Fruit fly (Drosophila melanogaster) whole organism, embryonic: ENCODE data around the gene chb.

Experiments
- ATbp ChIP-seq: fragments of 200-800 bp; sonication (Bioruptor generic); optimal IDR thresholded peaks from 2 replicates; lab custom pipeline; 2017; ENCODE audit warnings: missing biosample characterization, mild to moderate bottlenecking, missing genetic modification characterization, missing genetic modification reagents
- Abd-B ChIP-seq: fragments of 200-800 bp; sonication (Bioruptor generic); optimal IDR thresholded peaks from 2 replicates; lab custom pipeline; 2018; ENCODE audit warnings: missing biosample characterization, mild to moderate bottlenecking, missing genetic modification characterization, moderate library complexity
- Adf1 ChIP-seq: fragments of 200-800 bp; sonication (Bioruptor generic); IDR thresholded peaks from 2 replicates; pipeline ENCODE4 v1.3.6; 2022; ENCODE audit warnings: missing biosample characterization, missing genetic modification characterization
- Antp ChIP-seq: fragments of 200-800 bp; sonication (Bioruptor generic); optimal IDR thresholded peaks from 3 replicates; lab custom pipeline; 2016; ENCODE audit warnings: missing biosample characterization, missing genetic modification characterization
- Atf-2 ChIP-seq: fragments of 200-800 bp; sonication (Bioruptor generic); optimal IDR thresholded peaks from 2 replicates; lab custom pipeline; 2016; ENCODE audit warnings: missing biosample characterization, missing genetic modification characterization
- C15 ChIP-seq: fragments of 200-800 bp; sonication (Bioruptor generic); IDR thresholded peaks from 3 replicates; pipeline ENCODE4 v1.3.6; 2022; ENCODE audit warnings: missing biosample characterization, missing genetic modification characterization
- CG11456 ChIP-seq: fragments of 200-800 bp; sonication (Bioruptor generic); IDR thresholded peaks from 3 replicates; pipeline ENCODE4 v1.3.6; 2022; ENCODE audit warnings: missing biosample characterization, missing genetic modification characterization
- CG11560 ChIP-seq: fragments of 200-800 bp; sonication (Bioruptor generic); IDR thresholded peaks from 3 replicates; pipeline ENCODE4 v1.3.6; 2022; ENCODE audit warnings: missing biosample characterization, missing genetic modification characterization
- CG13287 ChIP-seq: fragments of 200-800 bp; sonication (Bioruptor generic); IDR thresholded peaks from 2 replicates; pipeline ENCODE4 v1.3.6; 2022; ENCODE audit warnings: missing biosample characterization, missing genetic modification characterization; ENCODE audit not compliant: partially characterized antibody
- CG18476 ChIP-seq: fragments of 200-800 bp; sonication (Bioruptor generic); optimal IDR thresholded peaks from 2 replicates; lab custom pipeline; 2016; ENCODE audit warnings: missing biosample characterization, mild to moderate bottlenecking, missing genetic modification characterization
- CG42726 ChIP-seq: fragments of 200-800 bp; sonication (Bioruptor generic); IDR thresholded peaks from 2 replicates; pipeline ENCODE4 v1.3.6; 2022; ENCODE audit warnings: missing biosample characterization, missing genetic modification characterization; ENCODE audit not compliant: partially characterized antibody
- CG4404 ChIP-seq: fragments of 200-800 bp; sonication (Bioruptor generic); IDR thresholded peaks from 2 replicates; pipeline ENCODE4 v1.3.6; 2022; ENCODE audit warnings: missing biosample characterization, missing genetic modification characterization
- CG5953 ChIP-seq: fragments of 200-800 bp; sonication (Bioruptor generic); IDR thresholded peaks from 2 replicates; pipeline ENCODE4 v1.3.6; 2022; ENCODE audit warnings: missing biosample characterization, missing genetic modification characterization
- CG9609 ChIP-seq: fragments of 200-800 bp; sonication (Bioruptor generic); optimal IDR thresholded peaks from 3 replicates; lab custom pipeline; 2016; ENCODE audit warnings: missing biosample characterization, missing genetic modification characterization
- CG9932 ChIP-seq: fragments of 200-800 bp; sonication (Bioruptor generic); IDR thresholded peaks from 2 replicates; pipeline ENCODE4 v1.3.6; 2022; ENCODE audit warnings: missing biosample characterization, missing genetic modification characterization
- CTCF ChIP-seq: fragments of 200-800 bp; sonication (Bioruptor generic); optimal IDR thresholded peaks from 2 replicates; lab custom pipeline; 2017; ENCODE audit warnings: missing biosample characterization, mild to moderate bottlenecking, missing genetic modification characterization, moderate library complexity
- Camta ChIP-seq: fragments of 200-800 bp; sonication (Bioruptor generic); optimal IDR thresholded peaks from 2 replicates; lab custom pipeline; 2016; ENCODE audit warnings: missing biosample characterization, missing genetic modification characterization
- CrebB ChIP-seq: fragments of 200-800 bp; sonication (Bioruptor generic); optimal IDR thresholded peaks from 3 replicates; lab custom pipeline; 2018; ENCODE audit warnings: missing biosample characterization, mild to moderate bottlenecking, missing genetic modification characterization
- Dp ChIP-seq: fragments of 200-800 bp; sonication (Bioruptor generic); optimal IDR thresholded peaks from 2 replicates; lab custom pipeline; 2018; ENCODE audit warnings: missing biosample characterization, mild to moderate bottlenecking, missing genetic modification characterization, moderate library complexity
- Dref ChIP-seq: fragments of 200-800 bp; sonication (Bioruptor generic); IDR thresholded peaks from 2 replicates; pipeline ENCODE4 v1.3.6; 2022; ENCODE audit warnings: missing biosample characterization, missing genetic modification characterization
- Eip74EF ChIP-seq, 2 experiments: fragments of 200-800 bp in 1 of 2; fragments of >200 bp in 1 of 2; sonication (Bioruptor generic) in 1 of 2; optimal IDR thresholded peaks; 2 replicates each; lab custom pipeline; 2017 to 2019; ENCODE audit warnings: missing biosample characterization in 2 of 2, missing genetic modification characterization in 2 of 2, mild to moderate bottlenecking in 1 of 2, moderate library complexity in 1 of 2
- H2.0 ChIP-seq: fragments of 200-800 bp; sonication (Bioruptor generic); IDR thresholded peaks from 2 replicates; pipeline ENCODE4 v1.3.6; 2022; ENCODE audit warnings: missing biosample characterization, missing genetic modification characterization
- HLH3B ChIP-seq: fragments of 200-800 bp; sonication (Bioruptor generic); IDR thresholded peaks from 2 replicates; pipeline ENCODE4 v1.3.6; 2022; ENCODE audit warnings: missing biosample characterization, missing genetic modification characterization
- HmgD ChIP-seq: fragments of 200-800 bp; sonication (Bioruptor generic); optimal IDR thresholded peaks from 3 replicates; lab custom pipeline; 2016; ENCODE audit warnings: missing biosample characterization, missing genetic modification characterization
- HmgZ ChIP-seq: fragments of 200-800 bp; sonication (Bioruptor generic); optimal IDR thresholded peaks from 2 replicates; lab custom pipeline; 2018; ENCODE audit warnings: missing biosample characterization, mild to moderate bottlenecking, missing genetic modification characterization
- Hmx ChIP-seq: fragments of 200-800 bp; sonication (Bioruptor generic); optimal IDR thresholded peaks from 2 replicates; lab custom pipeline; 2016; ENCODE audit warnings: missing biosample characterization, missing genetic modification characterization
- Lpt ChIP-seq: fragments of >200 bp; optimal IDR thresholded peaks from 2 replicates; lab custom pipeline; 2018; ENCODE audit warnings: missing biosample characterization, missing genetic modification characterization
- MTF-1 ChIP-seq: fragments of 200-800 bp; sonication (Bioruptor generic); optimal IDR thresholded peaks from 2 replicates; lab custom pipeline; 2018; ENCODE audit warnings: missing biosample characterization, mild to moderate bottlenecking, missing genetic modification characterization, borderline replicate concordance
- NC2β ChIP-seq: fragments of 200-800 bp; sonication (Bioruptor generic); optimal IDR thresholded peaks from 2 replicates; lab custom pipeline; 2016; ENCODE audit warnings: missing biosample characterization, missing genetic modification characterization
- Opbp ChIP-seq: fragments of 200-800 bp; sonication (Bioruptor generic); IDR thresholded peaks from 3 replicates; pipeline ENCODE4 v1.3.6; 2022; ENCODE audit warnings: missing biosample characterization, missing genetic modification characterization; ENCODE audit not compliant: partially characterized antibody
- Scr ChIP-seq: fragments of 200-800 bp; sonication (Bioruptor generic); IDR thresholded peaks from 2 replicates; pipeline ENCODE4 v1.3.6; 2022; ENCODE audit warnings: missing biosample characterization, missing genetic modification characterization; ENCODE audit not compliant: partially characterized antibody
- Tbp ChIP-seq: fragments of >200 bp; optimal IDR thresholded peaks from 2 replicates; lab custom pipeline; 2018; ENCODE audit warnings: missing biosample characterization, missing genetic modification characterization
- ato ChIP-seq: fragments of 200-800 bp; sonication (Bioruptor generic); IDR thresholded peaks from 2 replicates; pipeline ENCODE4 v1.3.6; 2022; ENCODE audit warnings: missing biosample characterization, missing genetic modification characterization; ENCODE audit not compliant: partially characterized antibody
- az2 ChIP-seq: fragments of 200-800 bp; sonication (Bioruptor generic); optimal IDR thresholded peaks from 3 replicates; lab custom pipeline; 2016; ENCODE audit warnings: missing biosample characterization, missing genetic modification characterization
- bab2 ChIP-seq: fragments of 200-800 bp; sonication (Bioruptor generic); optimal IDR thresholded peaks from 2 replicates; lab custom pipeline; 2016; ENCODE audit warnings: missing biosample characterization, missing genetic modification characterization
- cato ChIP-seq: fragments of 200-800 bp; sonication (Bioruptor generic); optimal IDR thresholded peaks from 2 replicates; lab custom pipeline; 2016; ENCODE audit warnings: missing biosample characterization, missing genetic modification characterization, borderline replicate concordance
- chinmo ChIP-seq: fragments of 200-800 bp; sonication (Bioruptor generic); IDR thresholded peaks from 4 replicates; pipeline ENCODE4 v1.3.6; 2022; ENCODE audit warnings: missing biosample characterization, missing genetic modification characterization; ENCODE audit not compliant: partially characterized antibody
- danr ChIP-seq: fragments of 200-800 bp; sonication (Bioruptor generic); IDR thresholded peaks from 2 replicates; pipeline ENCODE4 v1.3.6; 2022; ENCODE audit warnings: missing biosample characterization, missing genetic modification characterization
- disco-r ChIP-seq: fragments of 200-800 bp; sonication (Bioruptor generic); optimal IDR thresholded peaks from 2 replicates; lab custom pipeline; 2016; ENCODE audit warnings: missing biosample characterization, missing genetic modification characterization
- ems ChIP-seq: fragments of 200-800 bp; sonication (Bioruptor generic); optimal IDR thresholded peaks from 3 replicates; lab custom pipeline; 2016; ENCODE audit warnings: missing biosample characterization, missing genetic modification characterization
- fd64A ChIP-seq: fragments of 200-800 bp; sonication (Bioruptor generic); optimal IDR thresholded peaks from 3 replicates; lab custom pipeline; 2018; ENCODE audit warnings: missing biosample characterization, mild to moderate bottlenecking, missing genetic modification characterization
- gce ChIP-seq: fragments of 200-800 bp; sonication (Bioruptor generic); IDR thresholded peaks from 3 replicates; pipeline ENCODE4 v1.3.6; 2022; ENCODE audit warnings: missing biosample characterization, missing genetic modification characterization
- insv ChIP-seq, 2 experiments: fragments of 200-800 bp; sonication (Bioruptor generic); optimal IDR thresholded peaks; 3 replicates each; lab custom pipeline; 2016 to 2018; ENCODE audit warnings: missing biosample characterization in 2 of 2, missing genetic modification characterization in 2 of 2
- lilli ChIP-seq: fragments of 200-800 bp; sonication (Bioruptor generic); optimal IDR thresholded peaks from 3 replicates; lab custom pipeline; 2016; ENCODE audit warnings: missing biosample characterization, missing genetic modification characterization
- nerfin-2 ChIP-seq: fragments of 200-800 bp; sonication (Bioruptor generic); IDR thresholded peaks from 2 replicates; pipeline ENCODE4 v1.3.6; 2022; ENCODE audit warnings: missing biosample characterization, missing genetic modification characterization; ENCODE audit not compliant: partially characterized antibody
- pum ChIP-seq: fragments of 200-800 bp; sonication (Bioruptor generic); optimal IDR thresholded peaks from 2 replicates; lab custom pipeline; 2016; ENCODE audit warnings: missing biosample characterization, missing genetic modification characterization
- repo ChIP-seq: fragments of 200-800 bp; sonication (Bioruptor generic); optimal IDR thresholded peaks from 2 replicates; lab custom pipeline; 2016; ENCODE audit warnings: missing biosample characterization, missing genetic modification characterization
- sima ChIP-seq: fragments of 200-800 bp; sonication (Bioruptor generic); optimal IDR thresholded peaks from 2 replicates; lab custom pipeline; 2016; ENCODE audit warnings: missing biosample characterization, missing genetic modification characterization
- sna ChIP-seq: fragments of 200-800 bp; sonication (Bioruptor generic); IDR thresholded peaks from 2 replicates; pipeline ENCODE4 v1.3.6; 2022; ENCODE audit warnings: missing biosample characterization, missing genetic modification characterization; ENCODE audit not compliant: partially characterized antibody
- tna ChIP-seq: fragments of 200-800 bp; sonication (Bioruptor generic); IDR thresholded peaks from 2 replicates; pipeline ENCODE4 v1.3.6; 2022; ENCODE audit warnings: missing biosample characterization, missing genetic modification characterization; ENCODE audit not compliant: partially characterized antibody
- twi ChIP-seq: fragments of 200-800 bp; optimal IDR thresholded peaks from 2 replicates; lab custom pipeline; 2019; ENCODE audit warnings: missing biosample characterization, mild to moderate bottlenecking, missing genetic modification characterization, moderate library complexity
- tx ChIP-seq: fragments of 200-800 bp; sonication (Bioruptor generic); optimal IDR thresholded peaks from 2 replicates; lab custom pipeline; 2016; ENCODE audit warnings: missing biosample characterization, missing genetic modification characterization

chb gene

dm6 chr3L:21135850-21136249, 36.8 kb upstream of the chb start (continued):
- no peak for TF ChIP-seq danr
- peak; percentile 34 for TF ChIP-seq CTCF (GFP tag; lab: Kevin White, UChicago)
- TF ChIP-seq tx (GFP tag; lab: Kevin White, UChicago): peak; percentile 12
- TF ChIP-seq Tbp (GFP tag; lab: Kevin White, UChicago): no peak
- TF ChIP-seq C15: no peak
- TF ChIP-seq CG42726 (GFP tag; lab: Robert Waterston, UW): peak; percentile 85
- TF ChIP-seq sima (GFP tag; lab: Kevin White, UChicago): no peak
- no peak for TF ChIP-seq CG9609
- peak; percentile 1 for TF ChIP-seq disco-r (GFP tag; lab: Kevin White, UChicago)
- TF ChIP-seq CG11456 (GFP tag; lab: Robert Waterston, UW): no peak
- TF ChIP-seq ato (GFP tag; lab: Robert Waterston, UW): peak; percentile 97
- TF ChIP-seq CG13287: peak; percentile 95
- peak; percentile 33 for TF ChIP-seq lilli (GFP tag; lab: Kevin White, UChicago)
- TF ChIP-seq CG9932: peak; percentile 47; the same call in 1 of the 2 replicates
- TF ChIP-seq HmgZ (tag; lab: Kevin White, UChicago): peak; percentile 47
- no peak for TF ChIP-seq Camta (GFP tag; lab: Kevin White, UChicago)
- TF ChIP-seq Dp (GFP tag; lab: Kevin White, UChicago): peak; percentile 95
- no peak for TF ChIP-seq cato (GFP tag; lab: Kevin White, UChicago)
- TF ChIP-seq ems: peak; percentile 54
- TF ChIP-seq nerfin-2 (GFP tag; lab: Robert Waterston, UW): peak; percentile 95
- no peak for TF ChIP-seq gce (GFP tag; lab: Robert Waterston, UW)
- TF ChIP-seq sna (GFP tag; lab: Robert Waterston, UW): peak; percentile 90
- TF ChIP-seq twi: peak; percentile 19
- peak; percentile 7 for TF ChIP-seq NC2β (GFP tag; lab: Kevin White, UChicago)
- peak; percentile 96 for TF ChIP-seq Opbp
- no peak for TF ChIP-seq Lpt (GFP tag; lab: Kevin White, UChicago)
- TF ChIP-seq Adf1 (GFP tag; lab: Robert Waterston, UW): peak; percentile 56; the same call in 1 of the 2 replicates
- no peak for TF ChIP-seq HLH3B (GFP tag; lab: Robert Waterston, UW)
- no peak for TF ChIP-seq MTF-1
- peak; percentile 66 for TF ChIP-seq HmgD (GFP tag; lab: Kevin White, UChicago)
- no peak for TF ChIP-seq H2.0 (GFP tag; lab: Robert Waterston, UW)
- TF ChIP-seq CG5953 (GFP tag; lab: Robert Waterston, UW): no peak
- TF ChIP-seq pum: peak; percentile 9
- TF ChIP-seq CG18476 (GFP tag; lab: Kevin White, UChicago): no peak
- peak; percentile 81; the same call in 2 of the 3 replicates for TF ChIP-seq CG11560 (tag; lab: Robert Waterston, UW)
- TF ChIP-seq tna (GFP tag; lab: Robert Waterston, UW): peak; percentile 96
- peak in 1 of 2 experiments; percentile 10 for TF ChIP-seq insv (GFP tag; optimal IDR thresholded peaks at IDR 0.05; lab: Kevin White, UChicago)
- peak; percentile 4 for TF ChIP-seq bab2 (GFP tag; lab: Kevin White, UChicago)
- no peak for TF ChIP-seq Atf-2 (GFP tag; lab: Kevin White, UChicago)
- TF ChIP-seq Antp (GFP tag; lab: Kevin White, UChicago): peak; percentile 26
- no peak for TF ChIP-seq fd64A
- peak; percentile 45 for TF ChIP-seq CrebB (tag; lab: Kevin White, UChicago)
- peak; percentile 100 for TF ChIP-seq Dref (GFP tag; lab: Robert Waterston, UW)
- TF ChIP-seq CG4404 (GFP tag; lab: Robert Waterston, UW): no peak
- no peak for TF ChIP-seq az2
- TF ChIP-seq chinmo (GFP tag; lab: Robert Waterston, UW): peak; percentile 94
- TF ChIP-seq ATbp: no peak
- TF ChIP-seq repo (GFP tag; lab: Kevin White, UChicago): no peak
- no peak for TF ChIP-seq Eip74EF (GFP tag; optimal IDR thresholded peaks at IDR 0.05; lab: Kevin White, UChicago)
- TF ChIP-seq Hmx (GFP tag; lab: Kevin White, UChicago): no peak
- peak; percentile 83 for TF ChIP-seq Scr (GFP tag; lab: Robert Waterston, UW)
- TF ChIP-seq Abd-B (GFP tag; lab: Kevin White, UChicago): no peak
